Worm (Caenorhabditis elegans) whole organism, L4 larva: Measurements from ENCODE around the gene phf-31.

Experiments
- F44E2.7 ChIP-seq: fragments of 200-800 bp; sonication (Bioruptor generic); IDR thresholded peaks from 2 replicates; pipeline ENCODE4 v2.1.2; 2022; ENCODE audit warnings: missing genetic modification characterization, missing compliant biosample characterization
- T26A8.4 ChIP-seq: fragments of 200-800 bp; sonication (Bioruptor generic); IDR thresholded peaks from 2 replicates; pipeline ENCODE4 v1.3.6; 2022; ENCODE audit warnings: missing genetic modification characterization, missing compliant biosample characterization
- Y48G9A.11 ChIP-seq: fragments of 200-800 bp; sonication (Bioruptor generic); IDR thresholded peaks from 2 replicates; pipeline ENCODE4 v1.3.6; 2022; ENCODE audit warnings: missing genetic modification reagents, missing genetic modification characterization, missing compliant biosample characterization
- Y75B8A.6 ChIP-seq: fragments of 200-800 bp; sonication (Bioruptor generic); IDR thresholded peaks from 2 replicates; pipeline ENCODE4 v1.3.6; 2022; ENCODE audit warnings: missing genetic modification reagents, missing genetic modification characterization, missing compliant biosample characterization
- aha-1 ChIP-seq: fragments of 150-350 bp; peaks from one replicate; lab custom pipeline; 2014; ENCODE audit warnings: missing biosample characterization, missing genetic modification characterization
- arid-1 ChIP-seq: fragments of 200-800 bp; sonication (Bioruptor generic); conservative IDR thresholded peaks from 2 replicates; pipeline ENCODE4 v1.3.6; 2022; ENCODE audit warnings: missing genetic modification reagents, missing genetic modification characterization, missing compliant biosample characterization
- attf-4 ChIP-seq: sonication (generic microtip); optimal IDR thresholded peaks from 3 replicates; lab custom pipeline; 2017; ENCODE audit warnings: missing biosample characterization, missing genetic modification characterization
- ceh-28 ChIP-seq: fragments of 150-350 bp; optimal IDR thresholded peaks from 2 replicates; lab custom pipeline; 2014; ENCODE audit warnings: missing biosample characterization, missing genetic modification reagents, missing genetic modification characterization
- ceh-32 ChIP-seq: sonication (generic microtip); optimal IDR thresholded peaks from 2 replicates; lab custom pipeline; 2016; ENCODE audit warnings: mild to moderate bottlenecking, missing genetic modification characterization, missing compliant biosample characterization; ENCODE audit not compliant: poor library complexity
- ces-1 ChIP-seq: fragments of 150-350 bp; sonication (generic microtip); optimal IDR thresholded peaks from 4 replicates; lab custom pipeline; 2014; ENCODE audit warnings: missing biosample characterization, missing genetic modification reagents, missing genetic modification characterization
- cey-2 ChIP-seq: sonication (generic microtip); optimal IDR thresholded peaks from 3 replicates; lab custom pipeline; 2017; ENCODE audit warnings: missing genetic modification characterization, mild to moderate bottlenecking, missing compliant biosample characterization, antibody characterized with exemption, borderline replicate concordance; ENCODE audit not compliant: insufficient read depth
- ctbp-1 ChIP-seq: fragments of 200-800 bp; sonication (Bioruptor generic); IDR thresholded peaks from 2 replicates; pipeline ENCODE4 v1.3.6; 2022; ENCODE audit warnings: missing genetic modification reagents, missing genetic modification characterization, missing compliant biosample characterization
- daf-12 ChIP-seq: fragments of 150-350 bp; optimal IDR thresholded peaks from 2 replicates; lab custom pipeline; 2014; ENCODE audit warnings: missing biosample characterization, missing genetic modification reagents, missing genetic modification characterization
- daf-16 ChIP-seq, 3 experiments: sonication (generic microtip); optimal IDR thresholded peaks; 2 replicates each; lab custom pipeline; 2016 to 2017; ENCODE audit warnings: missing genetic modification characterization in 3 of 3, missing genetic modification reagents in 3 of 3, mild to moderate bottlenecking in 2 of 3, missing compliant biosample characterization in 2 of 3, missing biosample characterization in 1 of 3, moderate library complexity in 1 of 3
- dmd-6 ChIP-seq: fragments of 200-800 bp; sonication (Bioruptor generic); IDR thresholded peaks from 2 replicates; pipeline ENCODE4 v1.3.6; 2022; ENCODE audit warnings: missing genetic modification reagents, missing genetic modification characterization, missing compliant biosample characterization
- dve-1 ChIP-seq: sonication (generic microtip); optimal IDR thresholded peaks from 2 replicates; lab custom pipeline; 2017; ENCODE audit warnings: antibody characterized with exemption, mild to moderate bottlenecking, missing genetic modification characterization, missing compliant biosample characterization; ENCODE audit not compliant: insufficient read depth
- fos-1 ChIP-seq: fragments of 150-350 bp; optimal IDR thresholded peaks from 2 replicates; lab custom pipeline; 2014; ENCODE audit warnings: missing biosample characterization, missing genetic modification characterization
- hif-1 ChIP-seq, 2 experiments: sonication (generic microtip); optimal IDR thresholded peaks; 2 replicates each; lab custom pipeline; 2016 to 2017; ENCODE audit warnings: missing compliant biosample characterization in 2 of 2, missing genetic modification characterization in 2 of 2, missing genetic modification reagents in 2 of 2, missing genotype in 2 of 2, mild to moderate bottlenecking in 1 of 2
- hlh-11 ChIP-seq: fragments of 200-800 bp; sonication (Bioruptor generic); optimal IDR thresholded peaks from 2 replicates; lab custom pipeline; 2018; ENCODE audit warnings: mild to moderate bottlenecking, missing genetic modification characterization, missing compliant biosample characterization
- hlh-30 ChIP-seq: sonication (generic microtip); optimal IDR thresholded peaks from 2 replicates; lab custom pipeline; 2017; ENCODE audit warnings: antibody characterized with exemption, mild to moderate bottlenecking, missing genetic modification characterization, missing compliant biosample characterization; ENCODE audit not compliant: insufficient read depth
- hmg-1.1 ChIP-seq: fragments of 200-800 bp; sonication (Bioruptor generic); IDR thresholded peaks from 2 replicates; pipeline ENCODE4 v1.3.6; 2022; ENCODE audit warnings: missing genetic modification reagents, missing genetic modification characterization, missing compliant biosample characterization
- lin-1 ChIP-seq: fragments of 200-800 bp; sonication (Bioruptor generic); IDR thresholded peaks from 2 replicates; pipeline ENCODE4 v1.3.6; 2022; ENCODE audit warnings: missing genetic modification reagents, missing genetic modification characterization, missing compliant biosample characterization
- lin-13 ChIP-seq: fragments of 150-350 bp; optimal IDR thresholded peaks from 2 replicates; lab custom pipeline; 2014; ENCODE audit warnings: missing biosample characterization, missing genetic modification reagents, missing genetic modification characterization
- lin-29 ChIP-seq: fragments of 200-800 bp; sonication (Bioruptor generic); IDR thresholded peaks from 2 replicates; pipeline ENCODE4 v1.3.6; 2022; ENCODE audit warnings: missing genetic modification reagents, missing genetic modification characterization, missing compliant biosample characterization
- madf-5 ChIP-seq, 2 experiments: fragments of 200-800 bp; sonication (Bioruptor generic); IDR thresholded peaks; 2 replicates each; pipeline ENCODE4 v1.3.6; 2022; ENCODE audit warnings: missing compliant biosample characterization in 2 of 2, missing genetic modification characterization in 2 of 2
- mdt-29 ChIP-seq: fragments of 200-800 bp; sonication (Bioruptor generic); IDR thresholded peaks from 2 replicates; pipeline ENCODE4 v1.3.6; 2022; ENCODE audit warnings: missing genetic modification reagents, missing genetic modification characterization, missing compliant biosample characterization
- mep-1 ChIP-seq: fragments of 150-350 bp; sonication (generic microtip); optimal IDR thresholded peaks from 3 replicates; lab custom pipeline; 2014; ENCODE audit warnings: missing biosample characterization, missing genetic modification characterization
- mxl-2 ChIP-seq: fragments of 200-800 bp; sonication (Bioruptor generic); conservative IDR thresholded peaks from 2 replicates; pipeline ENCODE4 v1.3.6; 2022; ENCODE audit warnings: missing genetic modification reagents, missing genetic modification characterization, missing compliant biosample characterization
- mxl-3 ChIP-seq: fragments of 200-800 bp; sonication (Bioruptor generic); optimal IDR thresholded peaks from 2 replicates; lab custom pipeline; 2018; ENCODE audit warnings: mild to moderate bottlenecking, missing genetic modification characterization, missing compliant biosample characterization
- nhr-10 ChIP-seq: fragments of 150-350 bp; optimal IDR thresholded peaks from 2 replicates; lab custom pipeline; 2014; ENCODE audit warnings: missing biosample characterization, missing genetic modification characterization
- nhr-102 ChIP-seq: sonication (generic microtip); optimal IDR thresholded peaks from 2 replicates; lab custom pipeline; 2016; ENCODE audit warnings: mild to moderate bottlenecking, missing genetic modification characterization, moderate library complexity, missing compliant biosample characterization
- nhr-11 ChIP-seq: fragments of 150-350 bp; optimal IDR thresholded peaks from 2 replicates; lab custom pipeline; 2014; ENCODE audit warnings: missing biosample characterization, missing genetic modification characterization
- nhr-111 ChIP-seq: fragments of 200-800 bp; sonication (Bioruptor generic); optimal IDR thresholded peaks from 2 replicates; lab custom pipeline; 2018; ENCODE audit warnings: mild to moderate bottlenecking, missing genetic modification characterization, missing compliant biosample characterization
- nhr-25 ChIP-seq: sonication (generic microtip); optimal IDR thresholded peaks from 2 replicates; lab custom pipeline; 2017; ENCODE audit warnings: missing genetic modification characterization, mild to moderate bottlenecking, missing compliant biosample characterization, antibody characterized with exemption, moderate library complexity, borderline replicate concordance; ENCODE audit not compliant: insufficient read depth
- nhr-48 ChIP-seq: sonication (generic microtip); optimal IDR thresholded peaks from 2 replicates; lab custom pipeline; 2016; ENCODE audit warnings: mild to moderate bottlenecking, missing genetic modification characterization, missing compliant biosample characterization
- nhr-76 ChIP-seq: fragments of 150-350 bp; optimal IDR thresholded peaks from 2 replicates; lab custom pipeline; 2014; ENCODE audit warnings: missing biosample characterization, missing genetic modification characterization
- sdz-12 ChIP-seq: fragments of 200-800 bp; sonication (Bioruptor generic); optimal IDR thresholded peaks from 2 replicates; lab custom pipeline; 2018; ENCODE audit warnings: mild to moderate bottlenecking, missing genetic modification characterization, missing compliant biosample characterization
- set-16 ChIP-seq: fragments of 200-800 bp; sonication (Bioruptor generic); IDR thresholded peaks from 2 replicates; pipeline ENCODE4 v1.3.6; 2022; ENCODE audit warnings: missing genetic modification reagents, missing genetic modification characterization, missing compliant biosample characterization
- skn-1 ChIP-seq: fragments of 150-350 bp; optimal IDR thresholded peaks from 2 replicates; lab custom pipeline; 2014; ENCODE audit warnings: missing biosample characterization, missing genetic modification characterization
- spr-1 ChIP-seq: sonication (generic microtip); optimal IDR thresholded peaks from 2 replicates; lab custom pipeline; 2016; ENCODE audit warnings: mild to moderate bottlenecking, missing genetic modification characterization, missing compliant biosample characterization
- tra-1 ChIP-seq: fragments of 200-800 bp; sonication (Bioruptor generic); IDR thresholded peaks from 2 replicates; pipeline ENCODE4 v1.3.6; 2022; ENCODE audit warnings: missing genetic modification reagents, missing genetic modification characterization, missing compliant biosample characterization
- unc-62 ChIP-seq, 3 experiments: fragments of 150-350 bp in 1 of 3; sonication (generic microtip); optimal IDR thresholded peaks in 2 of 3; peaks in 1 of 3; 1 replicate in 1 of 3; 2 replicates in 2 of 3; lab custom pipeline; 2014 to 2017; ENCODE audit warnings: missing biosample characterization in 3 of 3, missing genetic modification characterization in 3 of 3, missing genetic modification reagents in 3 of 3, missing genotype in 1 of 3
- vab-7 ChIP-seq: fragments of 200-800 bp; sonication (Bioruptor generic); IDR thresholded peaks from 2 replicates; pipeline ENCODE4 v1.3.6; 2022; ENCODE audit warnings: missing genetic modification reagents, missing genetic modification characterization, missing compliant biosample characterization
- zag-1 ChIP-seq: fragments of 150-350 bp; optimal IDR thresholded peaks from 2 replicates; lab custom pipeline; 2014; ENCODE audit warnings: missing biosample characterization, missing genetic modification characterization
- zfp-2 ChIP-seq: sonication (generic microtip); optimal IDR thresholded peaks from 2 replicates; lab custom pipeline; 2016; ENCODE audit warnings: mild to moderate bottlenecking, missing genetic modification characterization, missing compliant biosample characterization
- zip-2 ChIP-seq: fragments of 150-350 bp; optimal IDR thresholded peaks from 2 replicates; lab custom pipeline; 2014; ENCODE audit warnings: missing biosample characterization, missing genetic modification characterization
- ztf-11 ChIP-seq: fragments of 150-350 bp; optimal IDR thresholded peaks from 2 replicates; lab custom pipeline; 2014; ENCODE audit warnings: missing biosample characterization, missing genetic modification characterization

Gene phf-31

DNA sequence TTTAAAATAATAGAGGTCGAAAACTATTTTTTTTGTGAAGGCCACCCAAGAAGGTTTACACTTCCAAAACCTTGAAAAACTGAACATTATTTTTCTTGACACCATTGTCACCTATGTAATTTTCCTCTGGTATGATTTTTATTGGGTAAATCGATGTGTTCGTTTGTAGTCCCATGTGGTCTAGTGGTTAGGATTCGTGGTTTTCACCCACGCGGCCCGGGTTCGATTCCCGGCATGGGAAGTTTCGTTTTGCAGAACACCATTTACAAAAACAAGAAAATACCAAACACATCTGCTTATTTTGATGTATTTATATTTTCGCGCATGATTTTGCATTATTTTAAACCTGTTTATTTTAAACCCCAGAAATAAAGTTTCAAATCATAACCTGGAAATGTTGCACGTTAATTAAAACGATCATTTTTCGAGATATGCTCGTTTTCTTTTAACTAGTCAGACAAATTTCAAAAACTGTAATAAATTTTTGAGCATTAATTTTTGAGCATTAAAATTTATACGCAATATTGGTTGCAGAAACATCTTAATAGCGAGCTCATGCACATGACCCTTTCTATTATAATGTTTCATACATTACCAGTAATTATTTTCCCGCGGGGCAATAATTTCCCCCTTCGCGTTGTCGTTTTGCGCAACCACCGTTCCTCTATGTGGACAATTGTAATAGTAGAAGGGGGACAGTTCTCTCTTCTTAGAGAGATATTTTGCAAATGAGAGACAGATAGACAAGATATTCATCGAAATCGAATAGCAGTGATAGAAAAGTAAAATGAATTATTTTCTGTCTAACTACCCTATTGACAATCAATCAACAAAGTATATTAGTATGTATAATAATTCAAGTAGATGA is 14.1 kb upstream of the phf-31 start (continued):
- TF ChIP-seq daf-16 (GFP tag; optimal IDR thresholded peaks at IDR 0.05; lab: Kevin White, UChicago) (peak in 1 of 2 experiments; percentile 46), daf-16 (tag; optimal IDR thresholded peaks at IDR 0.05; lab: Kevin White, UChicago) (peak; percentile 41), hif-1 (tag; optimal IDR thresholded peaks at IDR 0.05; lab: Kevin White, UChicago) (no peak), arid-1 (GFP tag; lab: Robert Waterston, UW) (peak; percentile 59; the same call in 1 of the 2 replicates), mxl-2 (GFP tag; lab: Robert Waterston, UW) (no peak), madf-5 (GFP tag; IDR thresholded peaks at IDR 0.05; lab: Robert Waterston, UW) (peak; percentile 41 to 71; a peak in 2 of 4 replicates), attf-4 (tag; lab: Kevin White, UChicago) (no peak), ceh-28 (no peak), sdz-12 (GFP tag; lab: Kevin White, UChicago) (no peak), dmd-6 (GFP tag; lab: Robert Waterston, UW) (peak; percentile 51), ctbp-1 (peak; percentile 27; the same call in 1 of the 2 replicates), zip-2 (tag; lab: Kevin White, UChicago) (peak; percentile 58), hlh-30 (peak; percentile 36), vab-7 (peak; percentile 78), Y48G9A.11 (GFP tag; lab: Robert Waterston, UW) (peak; percentile 56), lin-1 (peak; percentile 73), lin-13 (peak; percentile 38), nhr-11 (tag; lab: Kevin White, UChicago) (no peak), Y75B8A.6 (GFP tag; lab: Robert Waterston, UW) (no peak), mdt-29 (no peak), unc-62 (GFP tag; optimal IDR thresholded peaks at IDR 0.05 in 1 of 2; lab: Kevin White, UChicago) (no peak), unc-62 (tag; optimal IDR thresholded peaks at IDR 0.05; lab: Kevin White, UChicago) (no peak), dve-1 (peak; percentile 33), nhr-48 (no peak), skn-1 (no peak), zfp-2 (tag; lab: Kevin White, UChicago) (no peak), nhr-111 (GFP tag; lab: Kevin White, UChicago) (no peak), nhr-25 (tag; lab: Kevin White, UChicago) (no peak), tra-1 (0 out of 2 replicates have a peak, but pooled peaks have one; percentile 43), ztf-11 (no peak), hmg-1.1 (GFP tag; lab: Robert Waterston, UW) (peak; percentile 22; the same call in 1 of the 2 replicates), nhr-10 (tag; lab: Kevin White, UChicago) (no peak), mep-1 (tag; lab: Kevin White, UChicago) (peak; percentile 58), zag-1 (no peak), nhr-76 (tag; lab: Kevin White, UChicago) (no peak), hlh-11 (tag; lab: Kevin White, UChicago) (peak; percentile 25), set-16 (GFP tag; lab: Robert Waterston, UW) (no peak), mxl-3 (GFP tag; lab: Kevin White, UChicago) (peak; percentile 21), aha-1 (tag; lab: Kevin White, UChicago) (peak; percentile 95), F44E2.7 (GFP tag; lab: Robert Waterston, UW) (0 out of 2 replicates have a peak, but pooled peaks have one; percentile 71), spr-1 (no peak), ces-1 (GFP tag; lab: Kevin White, UChicago) (no peak), fos-1 (tag; lab: Kevin White, UChicago) (no peak), cey-2 (tag; lab: Kevin White, UChicago) (no peak), ceh-32 (tag; lab: Kevin White, UChicago) (no peak), T26A8.4 (GFP tag; lab: Robert Waterston, UW) (peak; percentile 27), daf-12 (no peak), nhr-102 (peak; percentile 49), lin-29 (GFP tag; lab: Robert Waterston, UW) (no peak)
